Worm (Caenorhabditis elegans) whole organism, L4/young adult: ENCODE data around the gene hrg-1.

ENCODE experiments used
- dao-5 ChIP-seq: sonication (generic microtip); optimal IDR thresholded peaks from 2 replicates; lab custom pipeline; 2016; ENCODE audit warnings: missing genotype, missing genetic modification characterization, moderate library complexity, missing compliant biosample characterization
- him-1 ChIP-seq: sonication (generic microtip); optimal IDR thresholded peaks from 2 replicates; lab custom pipeline; 2016; ENCODE audit warnings: missing genotype, missing genetic modification reagents, missing genetic modification characterization, missing compliant biosample characterization

DNA sequence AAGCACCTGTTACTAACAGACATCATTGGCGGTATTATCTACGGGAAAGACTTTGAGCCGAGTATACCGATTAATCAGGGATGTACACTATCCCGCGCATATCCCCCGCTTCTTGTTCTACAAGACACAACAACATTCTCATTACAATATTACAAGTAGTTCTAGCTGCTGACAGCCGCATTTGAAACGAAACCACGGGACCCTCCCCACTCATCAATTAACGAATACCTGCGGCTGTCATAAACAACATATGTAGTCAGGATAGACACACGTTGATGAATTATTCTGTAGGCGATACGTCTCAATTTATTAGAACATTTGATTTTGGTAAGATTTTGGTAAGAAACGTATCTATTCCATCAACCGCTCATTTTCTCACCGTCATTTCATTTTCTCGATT, 39.3 kb downstream of the hrg-1 start:
- TF ChIP-seq dao-5 (tag; lab: Kevin White, UChicago) (no peak), him-1 (tag; lab: Kevin White, UChicago) (no peak)
